Worm (Caenorhabditis elegans) whole organism, L1 larva: ENCODE measurements around the gene pygo-1.

Source experiments
- aha-1 ChIP-seq: fragments of 150-350 bp; optimal IDR thresholded peaks from 2 replicates; lab custom pipeline; 2014; ENCODE audit warnings: missing biosample characterization, missing genetic modification characterization
- lsy-2 ChIP-seq, 2 experiments: fragments of 150-350 bp; optimal IDR thresholded peaks; 2 replicates each; lab custom pipeline; 2014; ENCODE audit warnings: missing biosample characterization in 2 of 2, missing genetic modification characterization in 2 of 2
- nhr-11 ChIP-seq: fragments of 150-350 bp; optimal IDR thresholded peaks from 2 replicates; lab custom pipeline; 2014; ENCODE audit warnings: missing biosample characterization, missing genetic modification characterization
- nhr-237 ChIP-seq: fragments of 150-350 bp; optimal IDR thresholded peaks from 2 replicates; lab custom pipeline; 2014; ENCODE audit warnings: missing biosample characterization, missing genetic modification characterization
- nhr-71 ChIP-seq: sonication (generic microtip); optimal IDR thresholded peaks from 2 replicates; lab custom pipeline; 2016; ENCODE audit warnings: mild to moderate bottlenecking, missing genetic modification characterization, moderate library complexity, missing compliant biosample characterization

DNA sequence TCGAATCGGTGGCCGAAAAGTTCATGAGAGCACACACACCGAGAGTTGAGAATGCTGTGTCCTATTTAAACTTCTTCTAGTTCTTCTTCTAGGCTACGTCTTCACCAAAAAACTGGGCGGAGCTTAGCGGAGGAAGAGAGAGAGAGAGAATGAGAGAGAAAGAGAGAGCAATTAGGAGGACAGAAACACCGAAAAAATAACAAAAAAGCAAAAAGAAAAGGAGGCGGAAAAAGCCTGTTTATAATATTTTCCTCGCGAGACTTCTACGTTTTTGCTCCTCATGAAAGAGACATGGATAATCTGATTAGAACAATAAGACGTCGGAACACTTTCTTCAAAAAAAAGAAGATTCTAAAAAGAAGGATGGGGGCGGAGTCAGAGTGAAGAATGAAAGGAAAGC is 38.9 kb downstream of the pygo-1 start, which contains the start of gene tkr-3:
- no peak for TF ChIP-seq nhr-71 (tag; lab: Kevin White, UChicago)
- no peak for TF ChIP-seq lsy-2 (tag; optimal IDR thresholded peaks at IDR 0.05; lab: Kevin White, UChicago)
- TF ChIP-seq nhr-237 (tag; lab: Kevin White, UChicago): no peak
- no peak for TF ChIP-seq aha-1 (tag; lab: Kevin White, UChicago)
- TF ChIP-seq nhr-11 (tag; lab: Kevin White, UChicago): no peak
